Worm (Caenorhabditis elegans): Measurements from ENCODE around the gene ser-1.

ser-1 gene

ce11 chrX:16532513-16532912, 47.0 kb upstream of the ser-1 start:
- no peak for TF ChIP-seq mes-2 (tag; optimal IDR thresholded peaks at IDR 0.05; ENCODE audit: poor library complexity, severe bottlenecking)
- no peak for TF ChIP-seq daf-19 (GFP tag; conservative IDR thresholded peaks at IDR 0.05)
- TF ChIP-seq lim-7 (GFP tag; IDR thresholded peaks at IDR 0.05) = no peak
- TF ChIP-seq F49E8.2 (tag; optimal IDR thresholded peaks at IDR 0.05; ENCODE audit: borderline replicate concordance) = no peak
- TF ChIP-seq sdz-12 (GFP tag; optimal IDR thresholded peaks at IDR 0.05) = no peak
- TF ChIP-seq zfp-3 (GFP tag; conservative IDR thresholded peaks at IDR 0.05) = no peak
- TF ChIP-seq nhr-48 (tag; optimal IDR thresholded peaks at IDR 0.05) = no peak
- TF ChIP-seq fos-1 (tag; optimal IDR thresholded peaks at IDR 0.05) = no peak
- no peak for TF ChIP-seq hlh-11 (tag; optimal IDR thresholded peaks at IDR 0.05)
- no peak for TF ChIP-seq aly-2 (tag; optimal IDR thresholded peaks at IDR 0.05)
- TF ChIP-seq nhr-102 (tag; optimal IDR thresholded peaks at IDR 0.05) = no peak
- TF ChIP-seq hlh-30 (tag; optimal IDR thresholded peaks at IDR 0.05; ENCODE audit: insufficient read depth) = no peak
- no peak for TF ChIP-seq saeg-2 (GFP tag; IDR thresholded peaks at IDR 0.05)
- TF ChIP-seq daf-8 (GFP tag; IDR thresholded peaks at IDR 0.05) = no peak
- TF ChIP-seq madf-9 (GFP tag; conservative IDR thresholded peaks at IDR 0.05) = no peak
- no peak for TF ChIP-seq mxl-2 (GFP tag; conservative IDR thresholded peaks at IDR 0.05)
- TF ChIP-seq F10B5.3 (tag; optimal IDR thresholded peaks at IDR 0.05) = no peak
- no peak for TF ChIP-seq dmd-6 (GFP tag; IDR thresholded peaks at IDR 0.05)

- TF ChIP-seq madf-9 (GFP tag; conservative IDR thresholded peaks at IDR 0.05) (no peak), dve-1 (tag; optimal IDR thresholded peaks at IDR 0.05; ENCODE audit: insufficient read depth) (no peak), ZK337.2 (GFP tag; IDR thresholded peaks at IDR 0.05) (no peak), snpc-1.2 (GFP tag; IDR thresholded peaks at IDR 0.05) (no peak), zfp-3 (GFP tag; conservative IDR thresholded peaks at IDR 0.05) (no peak), php-3 (GFP tag; IDR thresholded peaks at IDR 0.05) (no peak), nhr-111 (GFP tag; optimal IDR thresholded peaks at IDR 0.05) (no peak), nhr-11 (tag; optimal IDR thresholded peaks at IDR 0.05) (no peak), pqm-1 (tag; optimal IDR thresholded peaks at IDR 0.05) (no peak), Y75B8A.6 (GFP tag; IDR thresholded peaks at IDR 0.05) (no peak), nhr-237 (tag; optimal IDR thresholded peaks at IDR 0.05) (no peak), F37D6.2 (tag; optimal IDR thresholded peaks at IDR 0.05) (no peak), Y105C5A.15 (GFP tag; IDR thresholded peaks at IDR 0.05) (no peak), ctbp-1 (GFP tag; IDR thresholded peaks at IDR 0.05) (no peak)
Measured at ce11 chrX:16533860-16534259, 45.7 kb upstream of the ser-1 start.

ce11 chrX:16534564-16534963, 45.0 kb upstream of the ser-1 start:
- TF ChIP-seq ceh-20 (GFP tag; IDR thresholded peaks at IDR 0.05) = peak; percentile 7; the same call in 1 of the 2 replicates
- no peak for TF ChIP-seq attf-4 (tag; optimal IDR thresholded peaks at IDR 0.05)
- peak; percentile 51 for TF ChIP-seq nhr-11 (tag; optimal IDR thresholded peaks at IDR 0.05)
- no peak for TF ChIP-seq nhr-41 (GFP tag; IDR thresholded peaks at IDR 0.05)
- no peak for TF ChIP-seq rbr-2 (tag; optimal IDR thresholded peaks at IDR 0.05)
- TF ChIP-seq spr-1 (tag; optimal IDR thresholded peaks at IDR 0.05) = no peak
- TF ChIP-seq hlh-30 (tag; optimal IDR thresholded peaks at IDR 0.05; ENCODE audit: insufficient read depth) = peak; percentile 8
- TF ChIP-seq daf-16 (GFP tag; optimal IDR thresholded peaks at IDR 0.05) = peak in 1 of 2 experiments; percentile 44
- no peak for TF ChIP-seq daf-16 (tag; optimal IDR thresholded peaks at IDR 0.05)
- TF ChIP-seq ces-1 (GFP tag; optimal IDR thresholded peaks at IDR 0.05) = no peak

All from whole organism, L4 larva.